Fruit fly (Drosophila melanogaster): ENCODE measurements around the gene CG31673.

The CG31673 gene

DNA sequence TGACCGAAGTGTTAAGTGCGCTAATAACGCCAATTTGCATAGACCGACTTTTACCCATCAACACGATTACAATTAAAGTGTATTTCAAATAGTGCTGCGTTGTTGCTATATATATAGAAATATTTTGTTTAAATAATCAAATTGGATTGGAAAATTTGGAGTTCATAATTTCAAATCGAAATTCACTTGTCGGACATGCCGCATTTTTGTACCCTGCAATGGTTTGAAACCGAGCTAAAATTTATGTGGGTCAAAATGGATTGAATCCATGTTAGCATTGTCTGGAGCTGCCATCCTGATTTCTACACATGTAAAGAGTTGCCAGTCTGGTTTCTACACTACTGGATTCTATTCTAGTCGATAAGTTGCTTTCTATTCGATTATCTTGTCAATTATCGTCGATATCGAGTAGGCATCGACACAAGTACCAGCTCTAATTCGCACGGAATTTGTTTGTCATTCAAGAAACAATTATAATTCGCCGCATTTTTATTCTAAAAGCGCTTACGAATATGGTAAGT lies 42.1 kb upstream of the CG31673 start, which contains the start of gene Pomp (continued):
- TF ChIP-seq vfl (GFP tag; optimal IDR thresholded peaks at IDR 0.05) (peak; percentile 74), pnt (GFP tag; optimal IDR thresholded peaks at IDR 0.05) (peak; percentile 56), CG16813 (GFP tag; IDR thresholded peaks at IDR 0.05; ENCODE audit: partially characterized antibody) (peak; percentile 66), phol (tag; optimal IDR thresholded peaks at IDR 0.05) (peak; percentile 90), CG2712 (tag; optimal IDR thresholded peaks at IDR 0.05) (peak; percentile 92), CG1529 (GFP tag; optimal IDR thresholded peaks at IDR 0.05) (peak; percentile 66), amos (GFP tag; IDR thresholded peaks at IDR 0.05; ENCODE audit: partially characterized antibody) (peak; percentile 62; the same call in 1 of the 2 replicates), Sry-β (GFP tag; optimal IDR thresholded peaks at IDR 0.05) (no peak), CG17612 (GFP tag; IDR thresholded peaks at IDR 0.05) (peak; percentile 77), eyg (GFP tag; optimal IDR thresholded peaks at IDR 0.05) (peak; percentile 2), seq (GFP tag; IDR thresholded peaks at IDR 0.05) (peak; percentile 74), Dll (GFP tag; IDR thresholded peaks at IDR 0.05; ENCODE audit: partially characterized antibody) (peak; percentile 70; the same call in 3 of the 4 replicates), CG6272 (GFP tag; IDR thresholded peaks at IDR 0.05) (peak; percentile 85), hbn (GFP tag; IDR thresholded peaks at IDR 0.05; ENCODE audit: partially characterized antibody) (no peak; the same call in 1 of the 2 replicates), CG33213 (GFP tag; optimal IDR thresholded peaks at IDR 0.05) (peak; percentile 80), Xbp1 (GFP tag; optimal IDR thresholded peaks at IDR 0.05) (peak; percentile 87), CG3163 (GFP tag; optimal IDR thresholded peaks at IDR 0.05) (no peak), MESR4 (GFP tag; optimal IDR thresholded peaks at IDR 0.05) (peak; percentile 78), Abd-B (GFP tag; optimal IDR thresholded peaks at IDR 0.05) (peak; percentile 85), CG7839 (tag; optimal IDR thresholded peaks at IDR 0.05) (peak; percentile 88), CG31441 (GFP tag; IDR thresholded peaks at IDR 0.05) (peak; percentile 93), CG4707 (GFP tag; optimal IDR thresholded peaks at IDR 0.05) (peak; percentile 37), ash1 (GFP tag; optimal IDR thresholded peaks at IDR 0.05) (peak; percentile 40), chn (GFP tag; optimal IDR thresholded peaks at IDR 0.05) (peak; percentile 70), tll (GFP tag; optimal IDR thresholded peaks at IDR 0.05) (no peak), CG9932 (GFP tag; IDR thresholded peaks at IDR 0.05) (peak; percentile 85), Oli (tag; optimal IDR thresholded peaks at IDR 0.05) (peak; percentile 83), vvl (GFP tag; IDR thresholded peaks at IDR 0.05) (peak; percentile 95), CG12942 (GFP tag; optimal IDR thresholded peaks at IDR 0.05) (peak; percentile 73), CG15073 (GFP tag; optimal IDR thresholded peaks at IDR 0.05) (peak; percentile 23), bab2 (GFP tag; optimal IDR thresholded peaks at IDR 0.05) (peak; percentile 64), stc (GFP tag; IDR thresholded peaks at IDR 0.05) (peak; percentile 90), Hmr (GFP tag; optimal IDR thresholded peaks at IDR 0.05) (peak; percentile 89), Rfx (GFP tag; IDR thresholded peaks at IDR 0.05) (peak; percentile 88), Pdp1 (GFP tag; optimal IDR thresholded peaks at IDR 0.05) (peak; percentile 58 to 64), Scr (GFP tag; IDR thresholded peaks at IDR 0.05; ENCODE audit: partially characterized antibody) (peak; percentile 62), Drgx (GFP tag; IDR thresholded peaks at IDR 0.05) (peak; percentile 82), CG11696 (GFP tag; IDR thresholded peaks at IDR 0.05) (peak; percentile 69), CG4282 (GFP tag; optimal IDR thresholded peaks at IDR 0.05) (no peak), Dip3 (GFP tag; optimal IDR thresholded peaks at IDR 0.05) (peak; percentile 62), Mrtf (GFP tag; IDR thresholded peaks at IDR 0.05) (peak; percentile 69; the same call in 2 of the 3 replicates), tna (GFP tag; IDR thresholded peaks at IDR 0.05; ENCODE audit: partially characterized antibody) (peak; percentile 46; the same call in 1 of the 2 replicates), mam (GFP tag; optimal IDR thresholded peaks at IDR 0.05) (peak; percentile 76), CG16779 (GFP tag; IDR thresholded peaks at IDR 0.05) (peak; percentile 72), Neu2 (GFP tag; optimal IDR thresholded peaks at IDR 0.05; ENCODE audit: borderline replicate concordance) (peak; percentile 2), CkIIα-i1 (GFP tag; IDR thresholded peaks at IDR 0.05) (0 out of 2 replicates have a peak, but pooled peaks have one; percentile 41), esg (GFP tag; conservative IDR thresholded peaks at IDR 0.05) (peak; percentile 88), CG14860 (GFP tag; IDR thresholded peaks at IDR 0.05; ENCODE audit: partially characterized antibody) (no peak), E2f1 (GFP tag; IDR thresholded peaks at IDR 0.05) (peak; percentile 91)

Data from whole organism, embryonic.